Worm (Caenorhabditis elegans) whole organism, early embryonic: ENCODE data around the gene nspd-3.

Experiments used
- ceh-36 ChIP-seq: sonication (generic microtip); optimal IDR thresholded peaks from 2 replicates; lab custom pipeline; 2016; ENCODE audit warnings: missing genetic modification characterization, inconsistent platforms, missing compliant biosample characterization
- ets-7 ChIP-seq: sonication (generic microtip); optimal IDR thresholded peaks from 2 replicates; lab custom pipeline; 2016; ENCODE audit warnings: missing genotype, missing genetic modification characterization, missing compliant biosample characterization
- hmg-4 ChIP-seq: fragments of 200-800 bp; sonication (Bioruptor generic); optimal IDR thresholded peaks from 2 replicates; lab custom pipeline; 2018; ENCODE audit warnings: mild to moderate bottlenecking, missing genetic modification characterization, missing compliant biosample characterization
- tbx-37 ChIP-seq: fragments of 200-800 bp; sonication (Bioruptor generic); conservative IDR thresholded peaks from 2 replicates; pipeline ENCODE4 v1.3.6; 2022; ENCODE audit warnings: missing genetic modification reagents, missing genetic modification characterization, missing compliant biosample characterization

DNA sequence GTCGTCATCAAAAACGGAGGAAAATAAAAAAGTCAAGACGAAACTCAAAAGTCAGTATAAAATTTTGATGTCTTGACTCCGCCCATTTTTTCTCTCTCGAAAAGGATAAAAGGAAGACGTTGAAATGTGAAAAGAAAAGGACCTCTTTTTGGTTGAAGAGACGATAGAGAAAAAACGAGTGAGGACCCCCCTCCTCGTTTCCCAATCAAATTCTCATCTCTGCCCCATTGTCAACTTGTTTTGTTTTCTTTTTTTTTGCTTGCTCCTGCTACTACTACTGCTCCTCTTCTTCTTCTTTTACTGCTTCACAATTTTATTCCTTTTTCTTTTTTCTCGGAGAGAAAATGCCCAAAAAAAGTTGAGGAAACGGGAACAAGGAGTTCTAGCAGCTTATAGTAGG is 25.0 kb downstream of the nspd-3 start:
- no peak for TF ChIP-seq ets-7 (tag; lab: Kevin White, UChicago)
- TF ChIP-seq tbx-37 (GFP tag; lab: Robert Waterston, UW), result no peak
- TF ChIP-seq ceh-36, result no peak
- TF ChIP-seq hmg-4 (GFP tag; lab: Kevin White, UChicago), result no peak
